Fruit fly (Drosophila melanogaster): ENCODE results near the gene Sec71.

DNA sequence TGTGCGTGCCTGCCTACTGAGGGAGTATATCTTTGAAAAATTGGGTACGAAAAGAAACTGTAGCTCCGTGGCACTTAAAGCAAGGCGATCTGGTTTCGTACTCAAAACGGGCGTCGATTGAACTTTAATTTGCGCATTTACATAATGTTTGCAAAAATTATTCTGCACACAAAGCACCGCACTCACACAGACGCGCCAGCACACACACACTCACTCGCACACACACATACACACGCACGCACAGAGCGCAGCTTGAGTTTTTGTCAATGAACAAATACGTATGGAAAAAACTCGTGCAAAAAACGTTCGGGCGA is 13.6 kb upstream of the Sec71 start:
- TF ChIP-seq sima (GFP tag; optimal IDR thresholded peaks at IDR 0.05) (no peak), Lpt (GFP tag; optimal IDR thresholded peaks at IDR 0.05) (no peak), Hand (GFP tag; optimal IDR thresholded peaks at IDR 0.05) (no peak), CG7963 (GFP tag; IDR thresholded peaks at IDR 0.05; ENCODE audit: partially characterized antibody) (no peak)

All from whole organism, embryonic.